Fruit fly (Drosophila melanogaster): ENCODE results near the gene msk.

msk gene

dm6 chr3L:8094652-8095129 is 21.3 kb upstream of the msk start:
- TF ChIP-seq row (GFP tag; IDR thresholded peaks at IDR 0.05) (peak; percentile 46; the same call in 2 of the 3 replicates), rib (GFP tag; IDR thresholded peaks at IDR 0.05) (peak; percentile 78), CG2120 (GFP tag; optimal IDR thresholded peaks at IDR 0.05) (peak; percentile 12), Atf6 (GFP tag; IDR thresholded peaks at IDR 0.05) (0 out of 2 replicates have a peak, but pooled peaks have one; percentile 23), CG12659 (GFP tag; optimal IDR thresholded peaks at IDR 0.05) (peak; percentile 2), nom (GFP tag; optimal IDR thresholded peaks at IDR 0.05) (no peak), CG12391 (tag; optimal IDR thresholded peaks at IDR 0.05) (peak; percentile 25), crol (GFP tag; IDR thresholded peaks at IDR 0.05) (peak; percentile 67), phol (tag; optimal IDR thresholded peaks at IDR 0.05) (peak; percentile 18), CG17829 (tag; optimal IDR thresholded peaks at IDR 0.05) (peak; percentile 6), slbo (GFP tag; IDR thresholded peaks at IDR 0.05) (peak; percentile 55), cwo (GFP tag; optimal IDR thresholded peaks at IDR 0.05) (peak; percentile 76), CG10543 (GFP tag; optimal IDR thresholded peaks at IDR 0.05) (peak; percentile 68), eyg (GFP tag; optimal IDR thresholded peaks at IDR 0.05) (no peak), hbn (GFP tag; IDR thresholded peaks at IDR 0.05; ENCODE audit: partially characterized antibody) (no peak), NK7.1 (GFP tag; optimal IDR thresholded peaks at IDR 0.05) (no peak), jigr1 (GFP tag; IDR thresholded peaks at IDR 0.05) (no peak), sr (GFP tag; IDR thresholded peaks at IDR 0.05) (no peak), CG11695 (GFP tag; IDR thresholded peaks at IDR 0.05) (peak; percentile 20; the same call in 1 of the 3 replicates), CG12769 (tag; optimal IDR thresholded peaks at IDR 0.05) (peak; percentile 26), CG7556 (GFP tag; optimal IDR thresholded peaks at IDR 0.05) (peak; percentile 20), NFAT (GFP tag; IDR thresholded peaks at IDR 0.05) (peak; percentile 45; the same call in 1 of the 2 replicates), CG15514 (GFP tag; optimal IDR thresholded peaks at IDR 0.05) (peak; percentile 12), trh (GFP tag; optimal IDR thresholded peaks at IDR 0.05) (no peak), Oli (tag; optimal IDR thresholded peaks at IDR 0.05) (peak; percentile 3), CG14965 (GFP tag; optimal IDR thresholded peaks at IDR 0.05; ENCODE audit: borderline replicate concordance) (no peak), CG10209 (GFP tag; optimal IDR thresholded peaks at IDR 0.05) (peak; percentile 36), kay (GFP tag; optimal IDR thresholded peaks at IDR 0.05) (peak; percentile 24), CG10959 (GFP tag; IDR thresholded peaks at IDR 0.05) (no peak), Meics (GFP tag; optimal IDR thresholded peaks at IDR 0.05) (peak; percentile 56), Poxn (GFP tag; IDR thresholded peaks at IDR 0.05) (no peak), CG13775 (GFP tag; optimal IDR thresholded peaks at IDR 0.05) (peak; percentile 19), CG31224 (GFP tag; IDR thresholded peaks at IDR 0.05) (no peak), CG34224 (GFP tag; IDR thresholded peaks at IDR 0.05; ENCODE audit: partially characterized antibody) (no peak), unpg (GFP tag; optimal IDR thresholded peaks at IDR 0.05) (peak; percentile 35), Sox102F (GFP tag; optimal IDR thresholded peaks at IDR 0.05) (peak; percentile 33), Fer3 (tag; optimal IDR thresholded peaks at IDR 0.05) (peak; percentile 40), CG3281 (GFP tag; optimal IDR thresholded peaks at IDR 0.05) (peak; percentile 3), CG17385 (GFP tag; optimal IDR thresholded peaks at IDR 0.05) (peak; percentile 60), da (GFP tag; optimal IDR thresholded peaks at IDR 0.05) (no peak), CG15269 (tag; optimal IDR thresholded peaks at IDR 0.05) (peak; percentile 37), Eip74EF (GFP tag; optimal IDR thresholded peaks at IDR 0.05) (peak in 1 of 2 experiments; percentile 1), CG9817 (tag; optimal IDR thresholded peaks at IDR 0.05) (peak; percentile 18), cad (GFP tag; optimal IDR thresholded peaks at IDR 0.05) (no peak), CG17361 (GFP tag; IDR thresholded peaks at IDR 0.05) (0 out of 3 replicates have a peak, but pooled peaks have one; percentile 44), ken (GFP tag; IDR thresholded peaks at IDR 0.05) (no peak), CG2678 (tag; optimal IDR thresholded peaks at IDR 0.05) (peak; percentile 59), Hmr (GFP tag; optimal IDR thresholded peaks at IDR 0.05) (peak; percentile 49), Taf1 (GFP tag; IDR thresholded peaks at IDR 0.05) (no peak)

Measured in whole organism, embryonic.